Worm (Caenorhabditis elegans) whole organism, young adult: Measurements from ENCODE around the gene Y62H9A.12.

Experiments
- B0019.2 ChIP-seq: fragments of 200-800 bp; sonication (Bioruptor generic); conservative IDR thresholded peaks from 2 replicates; pipeline ENCODE4 v1.3.6; 2022; ENCODE audit warnings: missing genetic modification reagents, missing genetic modification characterization, missing compliant biosample characterization
- B0261.1 ChIP-seq: sonication (generic microtip); optimal IDR thresholded peaks from 2 replicates; lab custom pipeline; 2016; ENCODE audit warnings: mild to moderate bottlenecking, missing genetic modification characterization, moderate library complexity, missing compliant biosample characterization
- C06A6.2 ChIP-seq: fragments of 200-800 bp; sonication (Bioruptor generic); conservative IDR thresholded peaks from 2 replicates; pipeline ENCODE4 v1.3.6; 2022; ENCODE audit warnings: missing genetic modification characterization, missing compliant biosample characterization
- F37B4.10 ChIP-seq: fragments of 200-800 bp; sonication (Bioruptor generic); IDR thresholded peaks from 2 replicates; pipeline ENCODE4 v1.3.6; 2022; ENCODE audit warnings: missing genetic modification characterization, missing compliant biosample characterization
- F39B2.1 ChIP-seq: fragments of 200-800 bp; sonication (Bioruptor generic); IDR thresholded peaks from 2 replicates; pipeline ENCODE4 v1.3.6; 2022; ENCODE audit warnings: missing genetic modification reagents, missing genetic modification characterization, missing compliant biosample characterization
- K12H6.12 ChIP-seq: fragments of 200-800 bp; sonication (Bioruptor generic); optimal IDR thresholded peaks from 2 replicates; lab custom pipeline; 2018; ENCODE audit warnings: mild to moderate bottlenecking, missing genetic modification characterization, missing compliant biosample characterization
- T07F8.4 ChIP-seq: sonication (generic microtip); optimal IDR thresholded peaks from 2 replicates; lab custom pipeline; 2016; ENCODE audit warnings: mild to moderate bottlenecking, missing genetic modification characterization, moderate library complexity, missing compliant biosample characterization
- T26A5.8 ChIP-seq: sonication (generic microtip); optimal IDR thresholded peaks from 2 replicates; lab custom pipeline; 2016; ENCODE audit warnings: missing genetic modification characterization, missing compliant biosample characterization
- Y53G8AR.9 ChIP-seq: fragments of 200-800 bp; sonication (Bioruptor generic); conservative IDR thresholded peaks from 2 replicates; pipeline ENCODE4 v1.3.6; 2022; ENCODE audit warnings: missing genetic modification reagents, missing genetic modification characterization, missing compliant biosample characterization
- aptf-2 ChIP-seq: fragments of 200-800 bp; sonication (Bioruptor generic); conservative IDR thresholded peaks from 2 replicates; pipeline ENCODE4 v1.3.6; 2022; ENCODE audit warnings: missing genetic modification reagents, missing genetic modification characterization, missing compliant biosample characterization
- attf-3 ChIP-seq: fragments of 200-800 bp; sonication (Bioruptor generic); conservative IDR thresholded peaks from 2 replicates; pipeline ENCODE4 v1.3.6; 2022; ENCODE audit warnings: missing genetic modification reagents, missing genetic modification characterization, missing compliant biosample characterization
- attf-5 ChIP-seq: fragments of 200-800 bp; sonication (Bioruptor generic); optimal IDR thresholded peaks from 2 replicates; lab custom pipeline; 2018; ENCODE audit warnings: mild to moderate bottlenecking, missing genetic modification characterization, missing compliant biosample characterization
- cebp-1 ChIP-seq, 2 experiments: fragments of 200-800 bp in 1 of 2; sonication (Bioruptor generic) in 1 of 2; sonication (generic microtip) in 1 of 2; IDR thresholded peaks in 1 of 2; optimal IDR thresholded peaks in 1 of 2; 2 replicates each; pipeline versions ENCODE4 v1.3.6 to Lab custom; 2017 to 2022; ENCODE audit warnings: missing compliant biosample characterization in 2 of 2, missing genetic modification characterization in 2 of 2, mild to moderate bottlenecking in 1 of 2, missing genetic modification reagents in 1 of 2, moderate library complexity in 1 of 2
- cebp-2 ChIP-seq: fragments of 200-800 bp; sonication (Bioruptor generic); IDR thresholded peaks from 2 replicates; pipeline ENCODE4 v1.3.6; 2022; ENCODE audit warnings: missing genetic modification characterization, missing compliant biosample characterization
- ceh-58 ChIP-seq: fragments of 200-800 bp; sonication (Bioruptor generic); IDR thresholded peaks from 2 replicates; pipeline ENCODE4 v1.3.6; 2022; ENCODE audit warnings: missing genetic modification characterization, missing compliant biosample characterization
- die-1 ChIP-seq: sonication (generic microtip); optimal IDR thresholded peaks from 2 replicates; lab custom pipeline; 2016; ENCODE audit warnings: missing genotype, mild to moderate bottlenecking, missing genetic modification characterization, missing compliant biosample characterization
- dpff-1 ChIP-seq: sonication (generic microtip); optimal IDR thresholded peaks from 2 replicates; lab custom pipeline; 2017; ENCODE audit warnings: mild to moderate bottlenecking, missing genetic modification characterization, missing compliant biosample characterization
- dpl-1 ChIP-seq: fragments of 150-350 bp; optimal IDR thresholded peaks from 2 replicates; lab custom pipeline; 2014; ENCODE audit warnings: missing biosample characterization, missing genetic modification reagents, missing genetic modification characterization
- efl-1 ChIP-seq: fragments of 150-350 bp; optimal IDR thresholded peaks from 2 replicates; lab custom pipeline; 2014; ENCODE audit warnings: missing biosample characterization, missing genetic modification reagents, missing genetic modification characterization
- egl-18 ChIP-seq: fragments of 200-800 bp; sonication (Bioruptor generic); IDR thresholded peaks from 2 replicates; pipeline ENCODE4 v1.3.6; 2022; ENCODE audit warnings: missing genetic modification reagents, missing genetic modification characterization, missing compliant biosample characterization
- ets-4 ChIP-seq: fragments of 200-800 bp; sonication (Bioruptor generic); optimal IDR thresholded peaks from 2 replicates; lab custom pipeline; 2018; ENCODE audit warnings: mild to moderate bottlenecking, missing genetic modification characterization, missing compliant biosample characterization
- gei-17 ChIP-seq: fragments of 200-800 bp; sonication (Bioruptor generic); optimal IDR thresholded peaks from 2 replicates; lab custom pipeline; 2018; ENCODE audit warnings: mild to moderate bottlenecking, missing genetic modification characterization, missing compliant biosample characterization
- him-1 ChIP-seq: sonication (generic microtip); optimal IDR thresholded peaks from 2 replicates; lab custom pipeline; 2016; ENCODE audit warnings: missing genotype, missing genetic modification reagents, missing genetic modification characterization, missing compliant biosample characterization
- lag-1 ChIP-seq: fragments of 200-800 bp; sonication (Bioruptor generic); IDR thresholded peaks from 2 replicates; pipeline ENCODE4 v1.3.6; 2022; ENCODE audit warnings: missing genetic modification reagents, missing genetic modification characterization, missing compliant biosample characterization
- let-607 ChIP-seq, 2 experiments: fragments of 200-800 bp in 1 of 2; sonication (Bioruptor generic) in 1 of 2; sonication (generic microtip) in 1 of 2; optimal IDR thresholded peaks; 2 replicates each; lab custom pipeline; 2016 to 2018; ENCODE audit warnings: mild to moderate bottlenecking in 2 of 2, missing compliant biosample characterization in 2 of 2, missing genetic modification characterization in 2 of 2, moderate library complexity in 2 of 2, missing genotype in 1 of 2
- lin-40 ChIP-seq: sonication (generic microtip); optimal IDR thresholded peaks from 2 replicates; lab custom pipeline; 2016; ENCODE audit warnings: missing genetic modification characterization, mild to moderate bottlenecking, missing compliant biosample characterization, missing genotype, missing genetic modification reagents
- lir-1 ChIP-seq: fragments of 200-800 bp; sonication (Bioruptor generic); conservative IDR thresholded peaks from 2 replicates; pipeline ENCODE4 v1.3.6; 2022; ENCODE audit warnings: missing genetic modification reagents, missing genetic modification characterization, missing compliant biosample characterization
- lsy-27 ChIP-seq: sonication (generic microtip); optimal IDR thresholded peaks from 2 replicates; lab custom pipeline; 2017; ENCODE audit warnings: missing genetic modification characterization, mild to moderate bottlenecking, missing compliant biosample characterization, antibody characterized with exemption, missing genotype, borderline replicate concordance; ENCODE audit not compliant: insufficient read depth
- madf-6 ChIP-seq: fragments of 200-800 bp; sonication (Bioruptor generic); IDR thresholded peaks from 2 replicates; pipeline ENCODE4 v1.3.6; 2022; ENCODE audit warnings: missing genetic modification reagents, missing genetic modification characterization, missing compliant biosample characterization
- madf-8 ChIP-seq: fragments of 200-800 bp; sonication (Bioruptor generic); conservative IDR thresholded peaks from 2 replicates; pipeline ENCODE4 v1.3.6; 2022; ENCODE audit warnings: missing genetic modification reagents, missing genetic modification characterization, missing compliant biosample characterization
- mel-28 ChIP-seq: sonication (generic microtip); optimal IDR thresholded peaks from 2 replicates; lab custom pipeline; 2016; ENCODE audit warnings: borderline replicate concordance, mild to moderate bottlenecking, missing genetic modification characterization, missing compliant biosample characterization
- pbrm-1 ChIP-seq: fragments of 200-800 bp; sonication (Bioruptor generic); IDR thresholded peaks from 2 replicates; pipeline ENCODE4 v1.3.6; 2022; ENCODE audit warnings: missing genetic modification reagents, missing genetic modification characterization, missing compliant biosample characterization
- rcor-1 ChIP-seq: fragments of 200-800 bp; sonication (Bioruptor generic); IDR thresholded peaks from 2 replicates; pipeline ENCODE4 v1.3.6; 2022; ENCODE audit warnings: missing genetic modification reagents, missing genetic modification characterization, missing compliant biosample characterization
- rec-8 ChIP-seq, 2 experiments: sonication (generic microtip); optimal IDR thresholded peaks; 2 replicates each; lab custom pipeline; 2016; ENCODE audit warnings: mild to moderate bottlenecking in 2 of 2, missing genetic modification characterization in 2 of 2, missing genetic modification reagents in 2 of 2, missing genotype in 2 of 2, missing biosample characterization in 1 of 2, missing compliant biosample characterization in 1 of 2, moderate library complexity in 1 of 2
- repo-1 ChIP-seq: sonication (generic microtip); optimal IDR thresholded peaks from 2 replicates; lab custom pipeline; 2017; ENCODE audit warnings: mild to moderate bottlenecking, missing genetic modification characterization, missing compliant biosample characterization
- rpc-1 ChIP-seq, 2 experiments: fragments of 150-350 bp in 1 of 2; sonication (generic microtip) in 1 of 2; optimal IDR thresholded peaks; 2 replicates each; lab custom pipeline; 2014 to 2018; ENCODE audit warnings: missing biosample characterization in 1 of 2, missing genetic modification characterization in 1 of 2, missing genetic modification reagents in 1 of 2, missing genotype in 1 of 2
- sdz-38 ChIP-seq: sonication (generic microtip); optimal IDR thresholded peaks from 2 replicates; lab custom pipeline; 2016; ENCODE audit warnings: missing genotype, missing genetic modification characterization, missing compliant biosample characterization
- sea-2 ChIP-seq: fragments of 200-800 bp; sonication (Bioruptor generic); IDR thresholded peaks from 2 replicates; pipeline ENCODE4 v1.3.6; 2022; ENCODE audit warnings: missing genetic modification characterization, missing compliant biosample characterization
- snpc-1.1 ChIP-seq: sonication (generic microtip); optimal IDR thresholded peaks from 2 replicates; lab custom pipeline; 2017; ENCODE audit warnings: missing genetic modification characterization, mild to moderate bottlenecking, missing compliant biosample characterization, antibody characterized with exemption, moderate library complexity, missing genotype, missing genetic modification reagents; ENCODE audit not compliant: insufficient read depth
- snpc-3.4 ChIP-seq: sonication (generic microtip); optimal IDR thresholded peaks from 2 replicates; lab custom pipeline; 2017; ENCODE audit warnings: missing genetic modification characterization, mild to moderate bottlenecking, missing compliant biosample characterization, antibody characterized with exemption, moderate library complexity, missing genotype, missing genetic modification reagents
- somi-1 ChIP-seq: fragments of 200-800 bp; sonication (Bioruptor generic); optimal IDR thresholded peaks from 2 replicates; lab custom pipeline; 2018; ENCODE audit warnings: mild to moderate bottlenecking, missing genetic modification characterization, missing compliant biosample characterization
- zfh-2 ChIP-seq: fragments of 200-800 bp; sonication (Bioruptor generic); conservative IDR thresholded peaks from 2 replicates; pipeline ENCODE4 v1.3.6; 2022; ENCODE audit warnings: missing genetic modification reagents, missing genetic modification characterization, missing compliant biosample characterization
- zim-3 ChIP-seq: sonication (generic microtip); optimal IDR thresholded peaks from 2 replicates; lab custom pipeline; 2017; ENCODE audit warnings: mild to moderate bottlenecking, missing genetic modification characterization, moderate library complexity, missing compliant biosample characterization
- ztf-25 ChIP-seq: fragments of 200-800 bp; sonication (Bioruptor generic); IDR thresholded peaks from 2 replicates; pipeline ENCODE4 v1.3.6; 2022; ENCODE audit warnings: missing genetic modification reagents, missing genetic modification characterization, missing compliant biosample characterization

Y62H9A.12 gene

ce11 chrX:11933547-11933946, 19.6 kb downstream of the Y62H9A.12 start (continued):
- TF ChIP-seq egl-18 (GFP tag; lab: Robert Waterston, UW) (no peak), lsy-27 (tag; lab: Kevin White, UChicago) (no peak), attf-3 (GFP tag; lab: Robert Waterston, UW) (no peak), rpc-1 (optimal IDR thresholded peaks at IDR 0.05; lab: Kevin White, UChicago) (peak; percentile 71), rpc-1 (tag; optimal IDR thresholded peaks at IDR 0.05; lab: Kevin White, UChicago) (peak; percentile 93), lir-1 (no peak)
- TF ChIP-seq, all 124 proteins: peak for 51

- TF ChIP-seq repo-1 (tag; lab: Kevin White, UChicago) (peak; percentile 5), ets-4 (GFP tag; lab: Kevin White, UChicago) (no peak), rcor-1 (GFP tag; lab: Robert Waterston, UW) (peak; percentile 81), Y53G8AR.9 (GFP tag; lab: Robert Waterston, UW) (0 out of 2 replicates have a peak, but pooled peaks have one; percentile 36), F39B2.1 (GFP tag; lab: Robert Waterston, UW) (no peak), K12H6.12 (peak; percentile 19), F37B4.10 (GFP tag; lab: Robert Waterston, UW) (no peak), lir-1 (peak; percentile 31; the same call in 1 of the 2 replicates), pbrm-1 (GFP tag; lab: Robert Waterston, UW) (peak; percentile 87), snpc-3.4 (tag; lab: Kevin White, UChicago) (peak; percentile 58), dpff-1 (no peak), efl-1 (GFP tag; lab: Kevin White, UChicago) (no peak), T26A5.8 (tag; lab: Kevin White, UChicago) (peak; percentile 49), attf-5 (GFP tag; lab: Kevin White, UChicago) (peak; percentile 43), B0261.1 (tag; lab: Kevin White, UChicago) (peak; percentile 90), lag-1 (no peak), rec-8 (tag; optimal IDR thresholded peaks at IDR 0.05; lab: Kevin White, UChicago) (peak; percentile 78 to 80), gei-17 (GFP tag; lab: Kevin White, UChicago) (peak; percentile 89), zim-3 (peak; percentile 25), ztf-25 (GFP tag; lab: Robert Waterston, UW) (peak; percentile 84; the same call in 1 of the 2 replicates), him-1 (tag; lab: Kevin White, UChicago) (peak; percentile 91), sdz-38 (tag; lab: Kevin White, UChicago) (no peak), madf-6 (peak; percentile 61), somi-1 (GFP tag; lab: Kevin White, UChicago) (peak; percentile 68), die-1 (tag; lab: Kevin White, UChicago) (peak; percentile 84), mel-28 (peak; percentile 39), egl-18 (GFP tag; lab: Robert Waterston, UW) (no peak), snpc-1.1 (peak; percentile 53), madf-8 (GFP tag; lab: Robert Waterston, UW) (no peak), cebp-2 (GFP tag; lab: Robert Waterston, UW) (no peak), C06A6.2 (GFP tag; lab: Robert Waterston, UW) (no peak), dpl-1 (GFP tag; lab: Kevin White, UChicago) (no peak), sea-2 (GFP tag; lab: Robert Waterston, UW) (0 out of 2 replicates have a peak, but pooled peaks have one; percentile 12), ceh-58 (GFP tag; lab: Robert Waterston, UW) (no peak), lin-40 (tag; lab: Kevin White, UChicago) (peak; percentile 83), B0019.2 (GFP tag; lab: Robert Waterston, UW) (no peak), let-607 (tag; optimal IDR thresholded peaks at IDR 0.05; lab: Kevin White, UChicago) (peak in 1 of 2 experiments; percentile 54), T07F8.4 (tag; lab: Kevin White, UChicago) (peak; percentile 25), zfh-2 (GFP tag; lab: Robert Waterston, UW) (no peak), cebp-1 (GFP tag; IDR thresholded peaks at IDR 0.05; lab: Robert Waterston, UW) (0 out of 2 replicates have a peak, but pooled peaks have one; percentile 25), cebp-1 (tag; optimal IDR thresholded peaks at IDR 0.05; lab: Kevin White, UChicago) (peak; percentile 73), aptf-2 (GFP tag; lab: Robert Waterston, UW) (0 out of 2 replicates have a peak, but pooled peaks have one; percentile 42)
Measured at ce11 chrX:11934933-11935332, 21.0 kb downstream of the Y62H9A.12 start.
